Worm (Caenorhabditis elegans): ENCODE data around the gene ulp-1.

ulp-1 gene

ce11 chrIII:5169699-5170098 is at the start of gene ulp-1:
Gene ulp-1 (minus strand): TSS chrIII:5169799.
- TF ChIP-seq xbp-1 (tag; optimal IDR thresholded peaks at IDR 0.05) (no peak), ets-5 (GFP tag; IDR thresholded peaks at IDR 0.05) (no peak), mef-2 (tag; optimal IDR thresholded peaks at IDR 0.05) (no peak), egl-27 (tag; optimal IDR thresholded peaks at IDR 0.05) (no peak), nhr-47 (tag; optimal IDR thresholded peaks at IDR 0.05) (no peak), blmp-1 (tag; optimal IDR thresholded peaks at IDR 0.05) (no peak), lsy-2 (tag; optimal IDR thresholded peaks at IDR 0.05) (no peak), ztf-11 (tag; optimal IDR thresholded peaks at IDR 0.05) (no peak), lin-14 (GFP tag; optimal IDR thresholded peaks at IDR 0.05) (no peak), vab-15 (tag; optimal IDR thresholded peaks at IDR 0.05) (no peak), pax-3 (tag; optimal IDR thresholded peaks at IDR 0.05) (no peak), lin-15B (tag; optimal IDR thresholded peaks at IDR 0.05) (no peak)

- no peak for TF ChIP-seq lin-15B (tag; optimal IDR thresholded peaks at IDR 0.05)
- TF ChIP-seq ceh-8 (GFP tag; optimal IDR thresholded peaks at IDR 0.05) = no peak
Observed at ce11 chrIII:5218687-5219086, 49.1 kb upstream of the ulp-1 start, which contains the start of gene ZC155.2. Gene ZC155.2 (plus strand): TSS chrIII:5218987.

- TF ChIP-seq fkh-4 (tag; optimal IDR thresholded peaks at IDR 0.05; ENCODE audit: borderline replicate concordance) (no peak), sup-37 (GFP tag; optimal IDR thresholded peaks at IDR 0.05) (no peak), lin-13 (GFP tag; optimal IDR thresholded peaks at IDR 0.05) (no peak), nhr-85 (tag) (no peak), fos-1 (tag; optimal IDR thresholded peaks at IDR 0.05) (no peak), aha-1 (tag; optimal IDR thresholded peaks at IDR 0.05) (no peak), hlh-17 (GFP tag; optimal IDR thresholded peaks at IDR 0.05; ENCODE audit: borderline replicate concordance) (no peak), ceh-82 (tag; optimal IDR thresholded peaks at IDR 0.05) (no peak), jun-1 (tag; optimal IDR thresholded peaks at IDR 0.05) (no peak), unc-30 (tag; optimal IDR thresholded peaks at IDR 0.05) (no peak), C04F5.9 (tag; optimal IDR thresholded peaks at IDR 0.05) (no peak)
Observed at ce11 chrIII:5217511-5217910, 47.9 kb upstream of the ulp-1 start, which contains the start of gene cutl-19. Gene cutl-19 (minus strand): TSS chrIII:5217611.

ce11 chrIII:5215375-5215774 is 45.8 kb upstream of the ulp-1 start, which contains the start of gene ZC155.4:
Gene ZC155.4 (minus strand): TSS chrIII:5215475.
- TF ChIP-seq nhr-84 (tag; optimal IDR thresholded peaks at IDR 0.05) (no peak), ces-1 (GFP tag; optimal IDR thresholded peaks at IDR 0.05) (no peak), nhr-20 (tag; optimal IDR thresholded peaks at IDR 0.05) (no peak), dpl-1 (GFP tag; optimal IDR thresholded peaks at IDR 0.05) (no peak), ceh-63 (GFP tag; optimal IDR thresholded peaks at IDR 0.05) (no peak), grh-1 (GFP tag; IDR thresholded peaks at IDR 0.05) (no peak), ceh-82 (tag; optimal IDR thresholded peaks at IDR 0.05) (no peak), mdl-1 (tag; optimal IDR thresholded peaks at IDR 0.05) (no peak), mef-2 (tag; optimal IDR thresholded peaks at IDR 0.05) (no peak), nhr-11 (tag; optimal IDR thresholded peaks at IDR 0.05) (no peak), egl-27 (tag; optimal IDR thresholded peaks at IDR 0.05) (no peak), fkh-10 (GFP tag; optimal IDR thresholded peaks at IDR 0.05) (no peak), ets-5 (GFP tag; IDR thresholded peaks at IDR 0.05) (no peak)

ce11 chrIII:5214162-5214561 is 44.6 kb upstream of the ulp-1 start:
- TF ChIP-seq rnt-1 (tag; optimal IDR thresholded peaks at IDR 0.05) (no peak), ets-5 (GFP tag; IDR thresholded peaks at IDR 0.05) (no peak), ceh-82 (tag; optimal IDR thresholded peaks at IDR 0.05) (no peak), aly-2 (tag; optimal IDR thresholded peaks at IDR 0.05) (no peak), tbx-2 (tag; optimal IDR thresholded peaks at IDR 0.05) (no peak), egl-13 (tag; optimal IDR thresholded peaks at IDR 0.05) (no peak), lin-15B (tag; optimal IDR thresholded peaks at IDR 0.05) (no peak), C34B4.2 (tag; optimal IDR thresholded peaks at IDR 0.05) (no peak), fkh-10 (GFP tag; optimal IDR thresholded peaks at IDR 0.05) (no peak), nhr-85 (tag) (no peak), fkh-8 (tag; optimal IDR thresholded peaks at IDR 0.05) (no peak), mab-9 (GFP tag; IDR thresholded peaks at IDR 0.05) (no peak), vab-15 (tag; optimal IDR thresholded peaks at IDR 0.05) (no peak), snpc-4 (tag; optimal IDR thresholded peaks at IDR 0.05) (no peak), xbp-1 (tag; optimal IDR thresholded peaks at IDR 0.05) (no peak), nhr-237 (tag; optimal IDR thresholded peaks at IDR 0.05) (no peak), lin-13 (GFP tag; optimal IDR thresholded peaks at IDR 0.05) (no peak), snu-23 (GFP tag; optimal IDR thresholded peaks at IDR 0.05) (no peak), fos-1 (tag; optimal IDR thresholded peaks at IDR 0.05) (no peak), ceh-8 (GFP tag; optimal IDR thresholded peaks at IDR 0.05) (no peak)

Data from whole organism, L1 larva.